Worm (Caenorhabditis elegans) whole organism, L2 larva: ENCODE data around the gene ZK1058.9.
A peak's percentile ranks its signal among the peaks of the same experiment; 100 is the strongest.

Experiments
- C34F6.9 ChIP-seq: fragments of 150-350 bp; optimal IDR thresholded peaks from 2 replicates; lab custom pipeline; 2014; ENCODE audit warnings: missing biosample characterization, missing genetic modification characterization
- F13H6.1 ChIP-seq: sonication (generic microtip); optimal IDR thresholded peaks from 2 replicates; lab custom pipeline; 2016; ENCODE audit warnings: missing genetic modification characterization, missing compliant biosample characterization
- R02D3.7 ChIP-seq: fragments of 150-350 bp; optimal IDR thresholded peaks from 2 replicates; lab custom pipeline; 2014; ENCODE audit warnings: missing biosample characterization, missing genetic modification characterization
- Y55F3AM.14 ChIP-seq: fragments of 200-800 bp; sonication (Bioruptor generic); optimal IDR thresholded peaks from 2 replicates; lab custom pipeline; 2018; ENCODE audit warnings: mild to moderate bottlenecking, missing genetic modification characterization, missing compliant biosample characterization
- alr-1 ChIP-seq: fragments of 150-350 bp; optimal IDR thresholded peaks from 2 replicates; lab custom pipeline; 2014; ENCODE audit warnings: missing biosample characterization, missing genetic modification characterization
- aly-2 ChIP-seq: fragments of 150-350 bp; optimal IDR thresholded peaks from 2 replicates; lab custom pipeline; 2014; ENCODE audit warnings: missing biosample characterization, missing genetic modification characterization
- ama-1 ChIP-seq: fragments of 150-350 bp; optimal IDR thresholded peaks from 2 replicates; lab custom pipeline; 2018; ENCODE audit warnings: inconsistent platforms
- blmp-1 ChIP-seq: sonication (generic microtip); optimal IDR thresholded peaks from 2 replicates; lab custom pipeline; 2017; ENCODE audit warnings: missing genetic modification characterization, mild to moderate bottlenecking, missing compliant biosample characterization, antibody characterized with exemption, moderate library complexity; ENCODE audit not compliant: insufficient read depth
- ceh-82 ChIP-seq: fragments of 150-350 bp; optimal IDR thresholded peaks from 2 replicates; lab custom pipeline; 2014; ENCODE audit warnings: missing biosample characterization, missing genetic modification characterization
- elt-1 ChIP-seq: fragments of 150-350 bp; optimal IDR thresholded peaks from 2 replicates; lab custom pipeline; 2014; ENCODE audit warnings: missing biosample characterization, missing genetic modification characterization
- elt-3 ChIP-seq: sonication (generic microtip); optimal IDR thresholded peaks from 2 replicates; lab custom pipeline; 2017; ENCODE audit warnings: missing biosample characterization, missing genetic modification characterization
- fos-1 ChIP-seq: fragments of 150-350 bp; optimal IDR thresholded peaks from 2 replicates; lab custom pipeline; 2014; ENCODE audit warnings: missing biosample characterization, missing genetic modification characterization
- lin-11 ChIP-seq: fragments of 150-350 bp; sonication (generic microtip); optimal IDR thresholded peaks from 2 replicates; lab custom pipeline; 2014; ENCODE audit warnings: missing biosample characterization, missing genetic modification characterization, inconsistent platforms, mixed read lengths
- lin-13 ChIP-seq: fragments of 150-350 bp; optimal IDR thresholded peaks from 2 replicates; lab custom pipeline; 2014; ENCODE audit warnings: missing biosample characterization, missing genetic modification reagents, missing genetic modification characterization
- lin-39 ChIP-seq: fragments of 150-350 bp; optimal IDR thresholded peaks from 2 replicates; lab custom pipeline; 2014; ENCODE audit warnings: missing biosample characterization, missing genetic modification reagents, missing genetic modification characterization
- lsy-2 ChIP-seq, 2 experiments: fragments of 150-350 bp in 1 of 2; sonication (generic microtip) in 1 of 2; optimal IDR thresholded peaks; 2 replicates each; lab custom pipeline; 2014 to 2017; ENCODE audit warnings: missing biosample characterization in 2 of 2, missing genetic modification characterization in 2 of 2
- nhr-10 ChIP-seq: sonication (generic microtip); optimal IDR thresholded peaks from 2 replicates; lab custom pipeline; 2017; ENCODE audit warnings: missing biosample characterization, missing genetic modification characterization
- nhr-11 ChIP-seq: fragments of 150-350 bp; optimal IDR thresholded peaks from 2 replicates; lab custom pipeline; 2014; ENCODE audit warnings: missing biosample characterization, missing genetic modification characterization
- nhr-12 ChIP-seq: fragments of 150-350 bp; optimal IDR thresholded peaks from 2 replicates; lab custom pipeline; 2014; ENCODE audit warnings: missing biosample characterization, missing genetic modification characterization
- nhr-129 ChIP-seq: fragments of 150-350 bp; optimal IDR thresholded peaks from 2 replicates; lab custom pipeline; 2014; ENCODE audit warnings: missing biosample characterization, missing genetic modification characterization
- nhr-21 ChIP-seq: fragments of 150-350 bp; optimal IDR thresholded peaks from 2 replicates; lab custom pipeline; 2014; ENCODE audit warnings: missing biosample characterization, missing genetic modification characterization
- nhr-6 ChIP-seq: fragments of 150-350 bp; optimal IDR thresholded peaks from 2 replicates; lab custom pipeline; 2014; ENCODE audit warnings: missing biosample characterization, missing genetic modification characterization
- nhr-77 ChIP-seq: fragments of 150-350 bp; optimal IDR thresholded peaks from 2 replicates; lab custom pipeline; 2014; ENCODE audit warnings: missing biosample characterization, missing genetic modification characterization
- peb-1 ChIP-seq: fragments of 150-350 bp; optimal IDR thresholded peaks from 2 replicates; lab custom pipeline; 2014; ENCODE audit warnings: missing biosample characterization, missing genetic modification characterization
- sem-4 ChIP-seq: fragments of 150-350 bp; optimal IDR thresholded peaks from 2 replicates; lab custom pipeline; 2014; ENCODE audit warnings: missing biosample characterization, missing genetic modification reagents, missing genetic modification characterization
- sma-3 ChIP-seq: sonication (generic microtip); optimal IDR thresholded peaks from 2 replicates; lab custom pipeline; 2016; ENCODE audit warnings: missing genetic modification reagents, missing genetic modification characterization, missing compliant biosample characterization
- sma-9 ChIP-seq, 2 experiments: fragments of 150-350 bp in 1 of 2; sonication (generic microtip) in 1 of 2; optimal IDR thresholded peaks; 2 replicates each; lab custom pipeline; 2014 to 2016; ENCODE audit warnings: missing genetic modification characterization in 2 of 2, mild to moderate bottlenecking in 1 of 2, missing biosample characterization in 1 of 2, missing compliant biosample characterization in 1 of 2, missing genetic modification reagents in 1 of 2, moderate library complexity in 1 of 2
- unc-39 ChIP-seq: fragments of 150-350 bp; optimal IDR thresholded peaks from 2 replicates; lab custom pipeline; 2014; ENCODE audit warnings: missing biosample characterization, missing genetic modification characterization
- unc-55 ChIP-seq: fragments of 150-350 bp; sonication (generic microtip); optimal IDR thresholded peaks from 3 replicates; lab custom pipeline; 2014; ENCODE audit warnings: missing biosample characterization, missing genetic modification reagents, missing genetic modification characterization
- unc-62 ChIP-seq: fragments of 150-350 bp; optimal IDR thresholded peaks from 2 replicates; lab custom pipeline; 2014; ENCODE audit warnings: missing biosample characterization, missing genetic modification reagents, missing genetic modification characterization
- zag-1 ChIP-seq: fragments of 150-350 bp; optimal IDR thresholded peaks from 2 replicates; lab custom pipeline; 2014; ENCODE audit warnings: missing biosample characterization, missing genetic modification characterization
- ztf-1 ChIP-seq: fragments of 200-800 bp; sonication (Bioruptor generic); conservative IDR thresholded peaks from 2 replicates; pipeline ENCODE4 v1.3.6; 2022; ENCODE audit warnings: missing genetic modification characterization, missing compliant biosample characterization
- ztf-11 ChIP-seq: sonication (generic microtip); optimal IDR thresholded peaks from 2 replicates; lab custom pipeline; 2017; ENCODE audit warnings: missing biosample characterization, missing genetic modification characterization

The ZK1058.9 gene

ce11 chrIII:3926116-3926515 is at the start of gene ZK1058.9:
ZK1058.9 (minus strand) TSS chrIII:3926216.
- TF ChIP-seq lsy-2 (tag; optimal IDR thresholded peaks at IDR 0.05; lab: Kevin White, UChicago): no peak
- no peak for TF ChIP-seq aly-2 (tag; lab: Kevin White, UChicago)
- no peak for TF ChIP-seq blmp-1
- TF ChIP-seq sem-4 (tag; lab: Kevin White, UChicago): no peak

- TF ChIP-seq F13H6.1 (tag; lab: Kevin White, UChicago) (no peak), elt-1 (tag; lab: Kevin White, UChicago) (no peak), sma-9 (GFP tag; optimal IDR thresholded peaks at IDR 0.05; lab: Kevin White, UChicago) (no peak), sma-9 (tag; optimal IDR thresholded peaks at IDR 0.05; lab: Kevin White, UChicago) (no peak), C34F6.9 (tag; lab: Kevin White, UChicago) (no peak), nhr-10 (tag; lab: Kevin White, UChicago) (no peak), lsy-2 (tag; optimal IDR thresholded peaks at IDR 0.05; lab: Kevin White, UChicago) (no peak), ceh-82 (tag; lab: Kevin White, UChicago) (no peak), sma-3 (GFP tag; lab: Kevin White, UChicago) (no peak), nhr-129 (no peak), elt-3 (tag; lab: Kevin White, UChicago) (no peak)
Measured at ce11 chrIII:3975008-3975407, 49.0 kb upstream of the ZK1058.9 start.

- TF ChIP-seq sem-4 (tag; lab: Kevin White, UChicago) (no peak), nhr-21 (no peak), unc-62 (GFP tag; lab: Kevin White, UChicago) (no peak), elt-1 (tag; lab: Kevin White, UChicago) (no peak), lin-11 (tag; lab: Kevin White, UChicago) (no peak), nhr-11 (no peak), F13H6.1 (tag; lab: Kevin White, UChicago) (no peak)
Measured at ce11 chrIII:3974503-3974902, 48.5 kb upstream of the ZK1058.9 start.

- no peak for TF ChIP-seq unc-55 (GFP tag; lab: Kevin White, UChicago)
- no peak for TF ChIP-seq lsy-2 (tag; optimal IDR thresholded peaks at IDR 0.05; lab: Kevin White, UChicago)
- no peak for TF ChIP-seq fos-1 (tag; lab: Kevin White, UChicago)
- TF ChIP-seq alr-1: no peak
- no peak for TF ChIP-seq aly-2 (tag; lab: Kevin White, UChicago)
- no peak for TF ChIP-seq nhr-6 (tag; lab: Kevin White, UChicago)
- no peak for TF ChIP-seq zag-1 (tag; lab: Kevin White, UChicago)
- TF ChIP-seq sma-3 (GFP tag; lab: Kevin White, UChicago): no peak
- TF ChIP-seq ama-1 (lab: Kevin White, UChicago): no peak
- TF ChIP-seq nhr-129: no peak
Measured at ce11 chrIII:3972687-3973086, 46.7 kb upstream of the ZK1058.9 start, which contains the start of gene R10E9.4. R10E9.4 (minus strand) TSS chrIII:3972787.

- no peak for TF ChIP-seq ama-1 (lab: Kevin White, UChicago)
- TF ChIP-seq lin-13 (GFP tag; lab: Kevin White, UChicago): no peak
- no peak for TF ChIP-seq ztf-11 (tag; lab: Kevin White, UChicago)
- no peak for TF ChIP-seq peb-1 (tag; lab: Kevin White, UChicago)
- no peak for TF ChIP-seq nhr-77 (tag; lab: Kevin White, UChicago)
- TF ChIP-seq unc-39 (tag; lab: Kevin White, UChicago): no peak
- no peak for TF ChIP-seq nhr-6 (tag; lab: Kevin White, UChicago)
- no peak for TF ChIP-seq ztf-1 (GFP tag; lab: Robert Waterston, UW)
- TF ChIP-seq alr-1: no peak
- no peak for TF ChIP-seq unc-55 (GFP tag; lab: Kevin White, UChicago)
- no peak for TF ChIP-seq ceh-82 (tag; lab: Kevin White, UChicago)
- no peak for TF ChIP-seq Y55F3AM.14 (GFP tag; lab: Kevin White, UChicago)
- no peak for TF ChIP-seq nhr-21
Measured at ce11 chrIII:3970395-3970794, 44.4 kb upstream of the ZK1058.9 start.

- TF ChIP-seq nhr-12 (tag; lab: Kevin White, UChicago) (no peak), unc-55 (GFP tag; lab: Kevin White, UChicago) (peak; percentile 42), lin-39 (tag; lab: Kevin White, UChicago) (peak; percentile 7), R02D3.7 (tag; lab: Kevin White, UChicago) (no peak), zag-1 (tag; lab: Kevin White, UChicago) (peak; percentile 16)
Measured at ce11 chrIII:3969133-3969532, 43.1 kb upstream of the ZK1058.9 start.
